Worm (Caenorhabditis elegans) whole organism, L4 larva: ENCODE results near the gene ZC239.4.

Experiments
- D1046.2 ChIP-seq: fragments of 200-800 bp; sonication (Bioruptor generic); IDR thresholded peaks from 2 replicates; pipeline ENCODE4 v1.3.6; 2022; ENCODE audit warnings: missing genetic modification characterization, missing compliant biosample characterization
- F49E8.2 ChIP-seq: sonication (generic microtip); optimal IDR thresholded peaks from 2 replicates; lab custom pipeline; 2016; ENCODE audit warnings: missing compliant biosample characterization, mild to moderate bottlenecking, missing genetic modification characterization, borderline replicate concordance
- Y75B8A.6 ChIP-seq: fragments of 200-800 bp; sonication (Bioruptor generic); IDR thresholded peaks from 2 replicates; pipeline ENCODE4 v1.3.6; 2022; ENCODE audit warnings: missing genetic modification reagents, missing genetic modification characterization, missing compliant biosample characterization
- aha-1 ChIP-seq: fragments of 150-350 bp; peaks from one replicate; lab custom pipeline; 2014; ENCODE audit warnings: missing biosample characterization, missing genetic modification characterization
- arid-1 ChIP-seq: fragments of 200-800 bp; sonication (Bioruptor generic); conservative IDR thresholded peaks from 2 replicates; pipeline ENCODE4 v1.3.6; 2022; ENCODE audit warnings: missing genetic modification reagents, missing genetic modification characterization, missing compliant biosample characterization
- ceh-28 ChIP-seq: fragments of 150-350 bp; optimal IDR thresholded peaks from 2 replicates; lab custom pipeline; 2014; ENCODE audit warnings: missing biosample characterization, missing genetic modification reagents, missing genetic modification characterization
- ceh-62 ChIP-seq: sonication (generic microtip); optimal IDR thresholded peaks from 2 replicates; lab custom pipeline; 2017; ENCODE audit warnings: missing biosample characterization, missing genetic modification characterization
- cey-2 ChIP-seq: sonication (generic microtip); optimal IDR thresholded peaks from 3 replicates; lab custom pipeline; 2017; ENCODE audit warnings: missing genetic modification characterization, mild to moderate bottlenecking, missing compliant biosample characterization, antibody characterized with exemption, borderline replicate concordance; ENCODE audit not compliant: insufficient read depth
- daf-16 ChIP-seq, 3 experiments: sonication (generic microtip); optimal IDR thresholded peaks; 2 replicates each; lab custom pipeline; 2016 to 2017; ENCODE audit warnings: missing genetic modification characterization in 3 of 3, missing genetic modification reagents in 3 of 3, mild to moderate bottlenecking in 2 of 3, missing compliant biosample characterization in 2 of 3, missing biosample characterization in 1 of 3, moderate library complexity in 1 of 3
- dmd-8 ChIP-seq: fragments of 200-800 bp; sonication (Bioruptor generic); IDR thresholded peaks from 2 replicates; pipeline ENCODE4 v1.3.6; 2022; ENCODE audit warnings: missing genetic modification characterization, missing compliant biosample characterization
- fos-1 ChIP-seq: fragments of 150-350 bp; optimal IDR thresholded peaks from 2 replicates; lab custom pipeline; 2014; ENCODE audit warnings: missing biosample characterization, missing genetic modification characterization
- lim-7 ChIP-seq: fragments of 200-800 bp; sonication (Bioruptor generic); IDR thresholded peaks from 2 replicates; pipeline ENCODE4 v1.3.6; 2022; ENCODE audit warnings: missing genetic modification characterization, missing compliant biosample characterization
- lin-13 ChIP-seq: fragments of 150-350 bp; optimal IDR thresholded peaks from 2 replicates; lab custom pipeline; 2014; ENCODE audit warnings: missing biosample characterization, missing genetic modification reagents, missing genetic modification characterization
- lin-39 ChIP-seq: fragments of 150-350 bp; optimal IDR thresholded peaks from 2 replicates; lab custom pipeline; 2014; ENCODE audit warnings: missing biosample characterization, missing genetic modification reagents, missing genetic modification characterization
- lir-3 ChIP-seq: sonication (generic microtip); optimal IDR thresholded peaks from 2 replicates; lab custom pipeline; 2016; ENCODE audit warnings: mild to moderate bottlenecking, missing genetic modification characterization, missing compliant biosample characterization
- lsy-2 ChIP-seq, 2 experiments: fragments of 150-350 bp in 1 of 2; sonication (generic microtip) in 1 of 2; optimal IDR thresholded peaks; 2 replicates each; lab custom pipeline; 2014 to 2017; ENCODE audit warnings: missing biosample characterization in 2 of 2, missing genetic modification characterization in 2 of 2
- madf-5 ChIP-seq, 2 experiments: fragments of 200-800 bp; sonication (Bioruptor generic); IDR thresholded peaks; 2 replicates each; pipeline ENCODE4 v1.3.6; 2022; ENCODE audit warnings: missing compliant biosample characterization in 2 of 2, missing genetic modification characterization in 2 of 2
- madf-9 ChIP-seq: fragments of 200-800 bp; sonication (Bioruptor generic); conservative IDR thresholded peaks from 2 replicates; pipeline ENCODE4 v1.3.6; 2022; ENCODE audit warnings: missing genetic modification reagents, missing genetic modification characterization, missing compliant biosample characterization
- mxl-3 ChIP-seq: fragments of 200-800 bp; sonication (Bioruptor generic); optimal IDR thresholded peaks from 2 replicates; lab custom pipeline; 2018; ENCODE audit warnings: mild to moderate bottlenecking, missing genetic modification characterization, missing compliant biosample characterization
- nhr-111 ChIP-seq: fragments of 200-800 bp; sonication (Bioruptor generic); optimal IDR thresholded peaks from 2 replicates; lab custom pipeline; 2018; ENCODE audit warnings: mild to moderate bottlenecking, missing genetic modification characterization, missing compliant biosample characterization
- nhr-237 ChIP-seq: sonication (generic microtip); optimal IDR thresholded peaks from 2 replicates; lab custom pipeline; 2017; ENCODE audit warnings: missing biosample characterization, missing genetic modification characterization
- nhr-76 ChIP-seq: fragments of 150-350 bp; optimal IDR thresholded peaks from 2 replicates; lab custom pipeline; 2014; ENCODE audit warnings: missing biosample characterization, missing genetic modification characterization
- pha-4 ChIP-seq, 2 experiments: fragments of 150-350 bp in 1 of 2; fragments of 200-800 bp in 1 of 2; sonication (Bioruptor generic) in 1 of 2; IDR thresholded peaks in 1 of 2; optimal IDR thresholded peaks in 1 of 2; 2 replicates each; pipeline versions ENCODE4 v1.3.6 to Lab custom; 2014 to 2022; ENCODE audit warnings: missing genetic modification characterization in 2 of 2, missing genetic modification reagents in 2 of 2, missing biosample characterization in 1 of 2, missing compliant biosample characterization in 1 of 2
- set-16 ChIP-seq: fragments of 200-800 bp; sonication (Bioruptor generic); IDR thresholded peaks from 2 replicates; pipeline ENCODE4 v1.3.6; 2022; ENCODE audit warnings: missing genetic modification reagents, missing genetic modification characterization, missing compliant biosample characterization
- skn-1 ChIP-seq: fragments of 150-350 bp; optimal IDR thresholded peaks from 2 replicates; lab custom pipeline; 2014; ENCODE audit warnings: missing biosample characterization, missing genetic modification characterization
- snpc-1.2 ChIP-seq: fragments of 200-800 bp; sonication (Bioruptor generic); IDR thresholded peaks from 2 replicates; pipeline ENCODE4 v1.3.6; 2022; ENCODE audit warnings: missing genetic modification reagents, missing genetic modification characterization, missing compliant biosample characterization
- spr-3 ChIP-seq: fragments of 200-800 bp; sonication (Bioruptor generic); optimal IDR thresholded peaks from 2 replicates; lab custom pipeline; 2018; ENCODE audit warnings: mild to moderate bottlenecking, missing genetic modification characterization, missing compliant biosample characterization
- unc-62 ChIP-seq, 3 experiments: fragments of 150-350 bp in 1 of 3; sonication (generic microtip); optimal IDR thresholded peaks in 2 of 3; peaks in 1 of 3; 1 replicate in 1 of 3; 2 replicates in 2 of 3; lab custom pipeline; 2014 to 2017; ENCODE audit warnings: missing biosample characterization in 3 of 3, missing genetic modification characterization in 3 of 3, missing genetic modification reagents in 3 of 3, missing genotype in 1 of 3
- zfp-3 ChIP-seq: fragments of 200-800 bp; sonication (Bioruptor generic); conservative IDR thresholded peaks from 2 replicates; pipeline ENCODE4 v1.3.6; 2022; ENCODE audit warnings: missing genetic modification reagents, missing genetic modification characterization, missing compliant biosample characterization
- ztf-7 ChIP-seq: fragments of 150-350 bp; optimal IDR thresholded peaks from 2 replicates; lab custom pipeline; 2014; ENCODE audit warnings: missing biosample characterization, missing genetic modification characterization

ZC239.4 gene

DNA sequence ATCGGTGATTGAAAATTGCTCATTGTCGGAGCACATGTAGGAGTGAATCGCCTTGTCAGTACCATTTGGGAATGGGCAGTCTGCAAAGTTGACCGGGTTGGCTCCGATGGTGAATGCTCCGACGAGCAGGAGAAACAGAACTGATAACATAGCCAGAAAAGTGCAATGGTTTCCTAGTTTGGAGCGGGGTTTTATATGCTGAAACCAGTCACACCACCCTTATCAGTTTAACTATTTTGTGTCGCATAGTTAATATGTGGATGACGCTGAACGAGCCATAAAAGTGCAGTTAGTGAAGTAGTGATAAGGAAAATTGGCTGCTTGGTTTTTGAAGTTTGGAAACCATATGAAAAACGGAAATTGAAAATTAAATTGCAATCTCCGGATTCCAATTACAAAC lies 31.8 kb downstream of the ZC239.4 start, which contains the start of gene C17F4.7 (continued):
- TF ChIP-seq lir-3 (tag; lab: Kevin White, UChicago) (no peak), ztf-7 (tag; lab: Kevin White, UChicago) (no peak), zfp-3 (GFP tag; lab: Robert Waterston, UW) (no peak), arid-1 (no peak), fos-1 (tag; lab: Kevin White, UChicago) (no peak)
- TF ChIP-seq, all 104 proteins: peak for 19

ce11 chrII:3247556-3247955 lies 33.6 kb downstream of the ZC239.4 start:
- TF ChIP-seq set-16 (GFP tag; lab: Robert Waterston, UW) (peak; percentile 58; the same call in 1 of the 2 replicates), lin-39 (no peak)
- TF ChIP-seq, all 104 proteins: peak for 1

ce11 chrII:3248043-3248718 lies 34.2 kb downstream of the ZC239.4 start, which contains the start of the genes fbxc-50 and C17F4.2:
Gene fbxc-50, minus strand, starts transcription at chrII:3248123.
Gene C17F4.2, plus strand, starts transcription at chrII:3248668.
- no peak for TF ChIP-seq snpc-1.2
- no peak for TF ChIP-seq ceh-28
- TF ChIP-seq F49E8.2 = no peak
- TF ChIP-seq daf-16 (GFP tag; optimal IDR thresholded peaks at IDR 0.05; lab: Kevin White, UChicago) = no peak
- TF ChIP-seq daf-16 (tag; optimal IDR thresholded peaks at IDR 0.05; lab: Kevin White, UChicago) = no peak
- no peak for TF ChIP-seq lim-7 (GFP tag; lab: Robert Waterston, UW)
- no peak for TF ChIP-seq nhr-76 (tag; lab: Kevin White, UChicago)
- no peak for TF ChIP-seq madf-9
- TF ChIP-seq dmd-8 (GFP tag; lab: Robert Waterston, UW) = no peak
- no peak for TF ChIP-seq mxl-3
- no peak for TF ChIP-seq ceh-62
- TF ChIP-seq unc-62 (GFP tag; optimal IDR thresholded peaks at IDR 0.05 in 1 of 2; lab: Kevin White, UChicago) = no peak
- TF ChIP-seq unc-62 (tag; optimal IDR thresholded peaks at IDR 0.05; lab: Kevin White, UChicago) = no peak
- TF ChIP-seq nhr-237 (tag; lab: Kevin White, UChicago) = no peak
- TF ChIP-seq D1046.2 = no peak
- TF ChIP-seq skn-1 (tag; lab: Kevin White, UChicago) = no peak
- no peak for TF ChIP-seq Y75B8A.6 (GFP tag; lab: Robert Waterston, UW)
- no peak for TF ChIP-seq aha-1
- no peak for TF ChIP-seq pha-4 (GFP tag; IDR thresholded peaks at IDR 0.05; lab: Robert Waterston, UW)
- TF ChIP-seq pha-4 (tag; optimal IDR thresholded peaks at IDR 0.05; lab: Kevin White, UChicago) = no peak
- no peak for TF ChIP-seq cey-2 (tag; lab: Kevin White, UChicago)
- TF ChIP-seq madf-5 (GFP tag; IDR thresholded peaks at IDR 0.05; lab: Robert Waterston, UW) = no peak
- no peak for TF ChIP-seq nhr-111

DNA sequence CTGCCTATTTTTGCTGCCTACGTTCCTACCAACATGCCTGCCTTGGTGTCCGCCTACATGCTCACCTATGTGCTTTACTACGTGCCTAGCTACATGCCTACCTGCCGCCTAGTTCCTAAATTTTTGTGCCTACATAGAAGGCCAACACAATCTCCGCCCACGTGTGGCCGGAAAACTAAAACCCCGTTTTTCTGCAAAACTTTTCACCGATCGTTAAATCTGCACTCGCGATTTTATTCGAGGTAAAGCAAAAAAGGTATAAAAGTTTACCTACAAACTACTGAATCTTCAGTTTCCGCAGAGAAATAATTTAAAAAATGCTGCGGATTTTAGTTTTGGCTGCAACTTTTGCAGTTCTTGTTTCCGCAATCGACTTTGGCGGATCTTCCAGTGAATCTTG lies 35.4 kb downstream of the ZC239.4 start, which contains the start of gene clec-124:
clec-124 (plus strand) TSS at position 301 of the 400 bp plus-strand sequence.
- no peak for TF ChIP-seq spr-3 (GFP tag; lab: Kevin White, UChicago)
- TF ChIP-seq, all 104 proteins: peak for 0

DNA sequence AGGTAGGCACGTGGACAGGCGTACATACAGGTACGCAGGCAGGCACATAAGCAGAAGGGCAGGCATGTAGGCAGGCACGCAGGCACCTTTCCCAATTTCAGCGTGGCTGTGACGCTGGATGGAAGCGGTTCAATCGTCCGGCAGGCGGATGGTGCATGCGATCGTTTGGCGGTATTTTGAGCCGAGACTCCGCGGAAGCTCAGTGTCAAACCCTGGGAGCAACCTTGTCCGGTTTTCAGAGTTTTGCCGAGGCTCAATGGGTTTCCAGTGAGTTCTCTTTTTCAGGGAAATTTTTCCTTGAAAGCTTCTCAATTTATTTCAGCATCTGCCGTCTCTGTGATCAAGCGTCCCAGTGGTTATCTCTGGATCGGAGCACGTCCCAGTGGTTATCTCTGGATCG lies 36.2 kb downstream of the ZC239.4 start:
- TF ChIP-seq set-16 (GFP tag; lab: Robert Waterston, UW) = peak; percentile 60; the same call in 1 of the 2 replicates
- TF ChIP-seq ceh-62 = no peak
- TF ChIP-seq, all 104 proteins: peak for 1

ce11 chrII:3251782-3252181 lies 37.8 kb downstream of the ZC239.4 start:
- TF ChIP-seq lin-13 (no peak), lsy-2 (tag; optimal IDR thresholded peaks at IDR 0.05; lab: Kevin White, UChicago) (no peak), aha-1 (peak; percentile 96)
